Fruit fly (Drosophila melanogaster) whole organism, pupa: ENCODE data around the gene CG14185.
A peak's percentile ranks its signal among the peaks of the same experiment; 100 is the strongest.

Source experiments
- CG10348 ChIP-seq: fragments of 200-800 bp; sonication (Bioruptor generic); IDR thresholded peaks from 2 replicates; pipeline ENCODE4 v1.3.6; 2022; ENCODE audit warnings: missing biosample characterization, missing genetic modification characterization
- CG12605 ChIP-seq: fragments of 200-800 bp; sonication (Bioruptor generic); IDR thresholded peaks from 2 replicates; pipeline ENCODE4 v1.3.6; 2022; ENCODE audit warnings: missing biosample characterization, missing genetic modification characterization
- CG13204 ChIP-seq: fragments of 200-800 bp; sonication (Bioruptor generic); optimal IDR thresholded peaks from 2 replicates; lab custom pipeline; 2018; ENCODE audit warnings: missing biosample characterization, mild to moderate bottlenecking, missing genetic modification characterization, moderate library complexity
- CG14655 ChIP-seq: fragments of 200-800 bp; sonication (Bioruptor generic); optimal IDR thresholded peaks from 3 replicates; lab custom pipeline; 2017; ENCODE audit warnings: mild to moderate bottlenecking, missing biosample characterization, missing genetic modification reagents, missing genetic modification characterization
- CG15710 ChIP-seq: fragments of 200-800 bp; sonication (Bioruptor generic); optimal IDR thresholded peaks from 2 replicates; lab custom pipeline; 2018; ENCODE audit warnings: missing biosample characterization, mild to moderate bottlenecking, missing genetic modification characterization, moderate library complexity
- CG17806 ChIP-seq: fragments of 200-800 bp; sonication (Bioruptor generic); optimal IDR thresholded peaks from 2 replicates; lab custom pipeline; 2018; ENCODE audit warnings: missing biosample characterization, mild to moderate bottlenecking, missing genetic modification characterization, moderate library complexity
- CG32121 ChIP-seq: fragments of 200-800 bp; sonication (Bioruptor generic); IDR thresholded peaks from 2 replicates; pipeline ENCODE4 v1.3.6; 2022; ENCODE audit warnings: missing biosample characterization, missing genetic modification characterization
- CG34367 ChIP-seq: fragments of 200-800 bp; sonication (Bioruptor generic); optimal IDR thresholded peaks from 2 replicates; lab custom pipeline; 2018; ENCODE audit warnings: missing biosample characterization, mild to moderate bottlenecking, missing genetic modification characterization
- CG4496 ChIP-seq: fragments of 200-800 bp; sonication (Bioruptor generic); IDR thresholded peaks from 3 replicates; pipeline ENCODE4 v1.3.6; 2022; ENCODE audit warnings: missing biosample characterization, missing genetic modification characterization
- CG8159 ChIP-seq: fragments of 200-800 bp; sonication (Bioruptor generic); optimal IDR thresholded peaks from 3 replicates; lab custom pipeline; 2018; ENCODE audit warnings: missing biosample characterization, mild to moderate bottlenecking, missing genetic modification characterization, moderate library complexity
- CG8301 ChIP-seq: fragments of 200-800 bp; sonication (Bioruptor generic); optimal IDR thresholded peaks from 2 replicates; lab custom pipeline; 2018; ENCODE audit warnings: missing biosample characterization, mild to moderate bottlenecking, missing genetic modification characterization
- CG9948 ChIP-seq: fragments of 200-800 bp; sonication (Bioruptor generic); optimal IDR thresholded peaks from 2 replicates; lab custom pipeline; 2018; ENCODE audit warnings: missing biosample characterization, mild to moderate bottlenecking, missing genetic modification characterization, moderate library complexity
- D1 ChIP-seq: fragments of 200-800 bp; sonication (Bioruptor generic); optimal IDR thresholded peaks from 2 replicates; lab custom pipeline; 2018; ENCODE audit warnings: missing biosample characterization, mild to moderate bottlenecking, missing genetic modification characterization, moderate library complexity
- EcR ChIP-seq: fragments of 200-800 bp; sonication (Bioruptor generic); optimal IDR thresholded peaks from 3 replicates; lab custom pipeline; 2019; ENCODE audit warnings: missing biosample characterization, missing genetic modification characterization, mild to moderate bottlenecking, moderate library complexity, missing genetic modification reagents
- Ets98B ChIP-seq: fragments of 200-800 bp; sonication (Bioruptor generic); IDR thresholded peaks from 2 replicates; pipeline ENCODE4 v1.3.6; 2022; ENCODE audit warnings: missing biosample characterization, missing genetic modification characterization
- Pif1A ChIP-seq: fragments of 200-800 bp; sonication (Bioruptor generic); optimal IDR thresholded peaks from 3 replicates; lab custom pipeline; 2016; ENCODE audit warnings: missing biosample characterization, missing genetic modification characterization
- Pif1B ChIP-seq: fragments of 200-800 bp; sonication (Bioruptor generic); optimal IDR thresholded peaks from 3 replicates; lab custom pipeline; 2016; ENCODE audit warnings: missing biosample characterization, missing genetic modification characterization
- Snoo ChIP-seq: fragments of 200-800 bp; sonication (Bioruptor generic); optimal IDR thresholded peaks from 3 replicates; lab custom pipeline; 2017; ENCODE audit warnings: missing biosample characterization, mild to moderate bottlenecking, missing genetic modification characterization, inconsistent platforms
- fd96Ca ChIP-seq: fragments of 200-800 bp; sonication (Bioruptor generic); IDR thresholded peaks from 3 replicates; pipeline ENCODE4 v1.3.6; 2022; ENCODE audit warnings: missing biosample characterization, missing genetic modification characterization
- gl ChIP-seq: fragments of 200-800 bp; sonication (Bioruptor generic); optimal IDR thresholded peaks from 2 replicates; lab custom pipeline; 2018; ENCODE audit warnings: missing biosample characterization, mild to moderate bottlenecking, missing genetic modification characterization
- rn ChIP-seq: fragments of 200-800 bp; sonication (Bioruptor generic); IDR thresholded peaks from 2 replicates; pipeline ENCODE4 v1.3.6; 2022; ENCODE audit warnings: missing biosample characterization, missing genetic modification characterization

The CG14185 gene

dm6 chr3L:20105794-20106193 is at the start of gene CG14185:
CG14185 (plus strand) TSS chr3L:20106094.
- no peak for TF ChIP-seq CG10348 (GFP tag; lab: Robert Waterston, UW)
- TF ChIP-seq Pif1A (GFP tag; lab: Kevin White, UChicago), result no peak
- TF ChIP-seq Snoo, result no peak
- TF ChIP-seq CG34367, result no peak
- TF ChIP-seq CG9948 (tag; lab: Kevin White, UChicago), result no peak
- no peak for TF ChIP-seq CG8159 (tag; lab: Kevin White, UChicago)
- TF ChIP-seq Pif1B (GFP tag; lab: Kevin White, UChicago), result no peak
- TF ChIP-seq fd96Ca (GFP tag; lab: Robert Waterston, UW), result no peak
- TF ChIP-seq D1 (tag; lab: Kevin White, UChicago), result no peak
- no peak for TF ChIP-seq CG14655
- no peak for TF ChIP-seq EcR
- TF ChIP-seq CG12605 (GFP tag; lab: Robert Waterston, UW), result no peak
- TF ChIP-seq gl (tag; lab: Kevin White, UChicago), result no peak
- TF ChIP-seq Ets98B (GFP tag; lab: Robert Waterston, UW), result no peak
- no peak for TF ChIP-seq CG15710 (tag; lab: Kevin White, UChicago)

dm6 chr3L:20062546-20062945 is 43.3 kb upstream of the CG14185 start:
- TF ChIP-seq CG9948 (tag; lab: Kevin White, UChicago) (no peak), CG8159 (tag; lab: Kevin White, UChicago) (no peak), EcR (no peak), CG15710 (tag; lab: Kevin White, UChicago) (no peak), CG12605 (GFP tag; lab: Robert Waterston, UW) (no peak), CG32121 (GFP tag; lab: Robert Waterston, UW) (no peak), CG14655 (no peak), CG4496 (no peak), Pif1B (GFP tag; lab: Kevin White, UChicago) (no peak)

dm6 chr3L:20085035-20085434 is 20.9 kb upstream of the CG14185 start:
- TF ChIP-seq rn (GFP tag; lab: Robert Waterston, UW) (no peak), fd96Ca (GFP tag; lab: Robert Waterston, UW) (no peak), Snoo (no peak), D1 (tag; lab: Kevin White, UChicago) (no peak), Ets98B (GFP tag; lab: Robert Waterston, UW) (no peak), CG34367 (no peak), CG32121 (GFP tag; lab: Robert Waterston, UW) (no peak)

dm6 chr3L:20088755-20089334 is 17.0 kb upstream of the CG14185 start, which contains the start of gene sNPF-R:
sNPF-R (minus strand) TSS chr3L:20089007.
- no peak for TF ChIP-seq CG13204 (GFP tag; lab: Kevin White, UChicago)
- no peak for TF ChIP-seq CG8301 (tag; lab: Kevin White, UChicago)
- TF ChIP-seq CG10348 (GFP tag; lab: Robert Waterston, UW), result no peak
- no peak for TF ChIP-seq gl (tag; lab: Kevin White, UChicago)
- no peak for TF ChIP-seq Ets98B (GFP tag; lab: Robert Waterston, UW)
- TF ChIP-seq CG14655, result no peak
- no peak for TF ChIP-seq CG9948 (tag; lab: Kevin White, UChicago)
- no peak for TF ChIP-seq rn (GFP tag; lab: Robert Waterston, UW)
- no peak for TF ChIP-seq CG17806 (tag; lab: Kevin White, UChicago)
- TF ChIP-seq CG8159 (tag; lab: Kevin White, UChicago), result no peak
- TF ChIP-seq CG4496, result no peak
- no peak for TF ChIP-seq CG34367

- TF ChIP-seq Pif1A (GFP tag; lab: Kevin White, UChicago) (no peak), Ets98B (GFP tag; lab: Robert Waterston, UW) (no peak), D1 (tag; lab: Kevin White, UChicago) (peak; percentile 70)
Observed at dm6 chr3L:20097312-20097711, 8.6 kb upstream of the CG14185 start.

dm6 chr3L:20103777-20104542 is 1.9 kb upstream of the CG14185 start, which contains the start of gene CG14186:
CG14186 (minus strand) TSS chr3L:20103827.
- TF ChIP-seq CG4496 (0 out of 3 replicates have a peak, but pooled peaks have one; percentile 14), fd96Ca (GFP tag; lab: Robert Waterston, UW) (0 out of 3 replicates have a peak, but pooled peaks have one; percentile 11), CG9948 (tag; lab: Kevin White, UChicago) (no peak)

dm6 chr3L:20104543-20105046 is 1.3 kb upstream of the CG14185 start:
- no peak for TF ChIP-seq CG10348 (GFP tag; lab: Robert Waterston, UW)
- TF ChIP-seq Pif1A (GFP tag; lab: Kevin White, UChicago), result no peak
- no peak for TF ChIP-seq CG14655
- no peak for TF ChIP-seq CG34367
- TF ChIP-seq CG17806 (tag; lab: Kevin White, UChicago), result no peak
- no peak for TF ChIP-seq CG8159 (tag; lab: Kevin White, UChicago)
- no peak for TF ChIP-seq CG9948 (tag; lab: Kevin White, UChicago)
